Worm (Caenorhabditis elegans) whole organism, L4/young adult: ENCODE results near the gene gst-9.

Experiments
- W03F9.2 ChIP-seq: fragments of 150-350 bp; optimal IDR thresholded peaks from 2 replicates; lab custom pipeline; 2014; ENCODE audit warnings: missing biosample characterization, missing genetic modification characterization
- dao-5 ChIP-seq: sonication (generic microtip); optimal IDR thresholded peaks from 2 replicates; lab custom pipeline; 2016; ENCODE audit warnings: missing genotype, missing genetic modification characterization, moderate library complexity, missing compliant biosample characterization
- him-1 ChIP-seq: sonication (generic microtip); optimal IDR thresholded peaks from 2 replicates; lab custom pipeline; 2016; ENCODE audit warnings: missing genotype, missing genetic modification reagents, missing genetic modification characterization, missing compliant biosample characterization

DNA sequence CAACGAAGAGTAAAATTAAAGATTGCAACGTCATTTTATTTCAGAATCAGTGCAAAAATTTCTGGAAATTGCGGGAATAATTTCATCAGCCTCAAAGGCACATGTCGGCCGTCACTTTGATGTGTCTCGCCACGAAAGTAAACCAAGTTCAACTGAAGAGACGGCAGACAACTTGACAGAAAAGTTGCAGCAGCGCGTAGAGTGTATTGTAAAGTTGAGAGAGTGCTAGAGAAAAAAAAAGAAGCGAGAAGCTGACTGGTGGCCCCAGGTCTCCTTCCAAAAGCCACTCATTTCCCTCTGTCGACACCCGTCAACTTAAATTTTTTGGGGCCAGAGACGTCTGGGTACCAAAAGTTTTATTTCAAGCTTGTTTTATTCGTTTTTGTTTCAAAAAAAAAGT, 12.9 kb downstream of the gst-9 start:
- no peak for TF ChIP-seq dao-5 (tag; lab: Kevin White, UChicago)
- no peak for TF ChIP-seq him-1
- peak; percentile 88 for TF ChIP-seq W03F9.2 (tag; lab: Kevin White, UChicago)
